Worm (Caenorhabditis elegans): ENCODE results near the gene M03F4.4.

Gene M03F4.4

ce11 chrX:4969228-4969627, 12.0 kb upstream of the M03F4.4 start, which contains the start of gene M03F4.6 (continued):
- TF ChIP-seq C06A6.2 (GFP tag; conservative IDR thresholded peaks at IDR 0.05) (no peak; the same call in 1 of the 2 replicates), rpc-1 (optimal IDR thresholded peaks at IDR 0.05) (no peak), rpc-1 (tag; optimal IDR thresholded peaks at IDR 0.05) (no peak), rec-8 (tag; optimal IDR thresholded peaks at IDR 0.05) (no peak), lsy-27 (tag; optimal IDR thresholded peaks at IDR 0.05; ENCODE audit: borderline replicate concordance, insufficient read depth) (no peak), F52B5.7 (tag; optimal IDR thresholded peaks at IDR 0.05) (peak; percentile 10), ZK185.1 (tag; optimal IDR thresholded peaks at IDR 0.05; ENCODE audit: poor library complexity, severe bottlenecking) (peak; percentile 11), lin-40 (tag; optimal IDR thresholded peaks at IDR 0.05) (no peak), cebp-1 (GFP tag; IDR thresholded peaks at IDR 0.05) (no peak), cebp-1 (tag; optimal IDR thresholded peaks at IDR 0.05) (peak; percentile 7), tbx-9 (tag; optimal IDR thresholded peaks at IDR 0.05; ENCODE audit: borderline replicate concordance) (no peak), madf-3 (GFP tag; IDR thresholded peaks at IDR 0.05) (peak; percentile 80; the same call in 1 of the 2 replicates), dox-1 (GFP tag; IDR thresholded peaks at IDR 0.05) (peak; percentile 42; the same call in 1 of the 2 replicates), B0336.3 (GFP tag; IDR thresholded peaks at IDR 0.05) (peak; percentile 76), ceh-100 (GFP tag; IDR thresholded peaks at IDR 0.05) (no peak), F22D6.2 (tag; optimal IDR thresholded peaks at IDR 0.05) (no peak), nhr-90 (tag; optimal IDR thresholded peaks at IDR 0.05) (peak; percentile 3), nhr-27 (tag; optimal IDR thresholded peaks at IDR 0.05) (no peak), F37B4.10 (GFP tag; IDR thresholded peaks at IDR 0.05) (no peak), Y95B8A.8 (GFP tag; IDR thresholded peaks at IDR 0.05) (no peak), let-607 (tag; optimal IDR thresholded peaks at IDR 0.05) (peak in 1 of 2 experiments; percentile 90), efl-1 (GFP tag; optimal IDR thresholded peaks at IDR 0.05) (no peak), athp-1 (tag; optimal IDR thresholded peaks at IDR 0.05) (peak; percentile 39), K11D2.4 (GFP tag; IDR thresholded peaks at IDR 0.05) (peak; percentile 53), K12H6.12 (tag; optimal IDR thresholded peaks at IDR 0.05) (no peak), zim-3 (tag; optimal IDR thresholded peaks at IDR 0.05) (peak; percentile 53), ceh-40 (GFP tag; IDR thresholded peaks at IDR 0.05) (0 out of 2 replicates have a peak, but pooled peaks have one; percentile 51), cebp-2 (GFP tag; IDR thresholded peaks at IDR 0.05) (0 out of 2 replicates have a peak, but pooled peaks have one; percentile 73), nfyb-1 (GFP tag; IDR thresholded peaks at IDR 0.05) (peak; percentile 47; the same call in 1 of the 2 replicates), ceh-58 (GFP tag; IDR thresholded peaks at IDR 0.05) (no peak), Y53F4B.3 (GFP tag; IDR thresholded peaks at IDR 0.05) (no peak), dpl-1 (GFP tag; optimal IDR thresholded peaks at IDR 0.05) (no peak), sptf-2 (GFP tag; optimal IDR thresholded peaks at IDR 0.05) (no peak), rcor-1 (GFP tag; IDR thresholded peaks at IDR 0.05) (peak; percentile 35; the same call in 1 of the 2 replicates), nhr-120 (GFP tag; IDR thresholded peaks at IDR 0.05) (0 out of 2 replicates have a peak, but pooled peaks have one; percentile 61), repo-1 (tag; optimal IDR thresholded peaks at IDR 0.05) (peak; percentile 84)

ce11 chrX:4965592-4965991, 8.4 kb upstream of the M03F4.4 start:
- no peak for TF ChIP-seq nhr-179 (tag; optimal IDR thresholded peaks at IDR 0.05)

Measured in whole organism, young adult.